Worm (Caenorhabditis elegans) whole organism, L1 larva: Measurements from ENCODE around the gene ceh-91.
A peak's percentile ranks its signal among the peaks of the same experiment; 100 is the strongest.

Experiments used
- C34B4.2 ChIP-seq: sonication (generic microtip); optimal IDR thresholded peaks from 2 replicates; lab custom pipeline; 2017; ENCODE audit warnings: mild to moderate bottlenecking, missing genetic modification characterization, missing compliant biosample characterization
- blmp-1 ChIP-seq: fragments of 150-350 bp; optimal IDR thresholded peaks from 2 replicates; lab custom pipeline; 2014; ENCODE audit warnings: missing biosample characterization, missing genetic modification characterization
- ceh-8 ChIP-seq: fragments of 200-800 bp; sonication (Bioruptor generic); optimal IDR thresholded peaks from 2 replicates; lab custom pipeline; 2018; ENCODE audit warnings: mild to moderate bottlenecking, missing genetic modification characterization, moderate library complexity, missing compliant biosample characterization
- ceh-82 ChIP-seq, 3 experiments: fragments of 150-350 bp in 1 of 3; sonication (generic microtip) in 2 of 3; optimal IDR thresholded peaks; 2 replicates each; lab custom pipeline; 2014 to 2017; ENCODE audit warnings: missing biosample characterization in 3 of 3, missing genetic modification characterization in 3 of 3
- ceh-90 ChIP-seq: sonication (generic microtip); optimal IDR thresholded peaks from 2 replicates; lab custom pipeline; 2016; ENCODE audit warnings: missing genetic modification characterization, missing compliant biosample characterization
- ces-1 ChIP-seq: fragments of 150-350 bp; optimal IDR thresholded peaks from 2 replicates; lab custom pipeline; 2014; ENCODE audit warnings: missing biosample characterization, missing genetic modification reagents, missing genetic modification characterization
- dsc-1 ChIP-seq: sonication (generic microtip); optimal IDR thresholded peaks from 2 replicates; lab custom pipeline; 2016; ENCODE audit warnings: mild to moderate bottlenecking, missing genetic modification characterization, missing compliant biosample characterization
- efl-1 ChIP-seq, 4 experiments: fragments of 150-350 bp; optimal IDR thresholded peaks in 3 of 4; peaks in 1 of 4; 1 replicate in 1 of 4; 2 replicates in 3 of 4; lab custom pipeline; 2014; ENCODE audit warnings: missing biosample characterization in 2 of 4, missing genetic modification characterization in 2 of 4, missing genetic modification reagents in 2 of 4
- egl-13 ChIP-seq: sonication (generic microtip); optimal IDR thresholded peaks from 2 replicates; lab custom pipeline; 2016; ENCODE audit warnings: missing genotype, missing genetic modification reagents, missing genetic modification characterization, missing compliant biosample characterization
- egl-27 ChIP-seq, 2 experiments: fragments of 150-350 bp in 1 of 2; sonication (generic microtip); optimal IDR thresholded peaks; 3 replicates each; lab custom pipeline; 2017 to 2018; ENCODE audit warnings: missing biosample characterization in 2 of 2, missing genetic modification characterization in 2 of 2, missing genetic modification reagents in 2 of 2
- fkh-10 ChIP-seq: sonication (generic microtip); optimal IDR thresholded peaks from 2 replicates; lab custom pipeline; 2017; ENCODE audit warnings: missing biosample characterization, missing genetic modification reagents, missing genetic modification characterization
- fkh-8 ChIP-seq: sonication (generic microtip); optimal IDR thresholded peaks from 2 replicates; lab custom pipeline; 2016; ENCODE audit warnings: mild to moderate bottlenecking, missing genetic modification characterization, missing compliant biosample characterization
- isw-1 ChIP-seq: fragments of 200-800 bp; sonication (Bioruptor generic); IDR thresholded peaks from 2 replicates; pipeline ENCODE4 v1.3.6; 2022; ENCODE audit warnings: missing genetic modification characterization, missing compliant biosample characterization
- lin-14 ChIP-seq: fragments of 200-800 bp; sonication (Bioruptor generic); optimal IDR thresholded peaks from 2 replicates; lab custom pipeline; 2018; ENCODE audit warnings: mild to moderate bottlenecking, missing genetic modification characterization, moderate library complexity, missing compliant biosample characterization
- lin-15B ChIP-seq: fragments of 150-350 bp; sonication (generic microtip); optimal IDR thresholded peaks from 3 replicates; lab custom pipeline; 2014; ENCODE audit warnings: missing biosample characterization, missing genetic modification characterization
- lin-39 ChIP-seq: fragments of 150-350 bp; optimal IDR thresholded peaks from 2 replicates; lab custom pipeline; 2014; ENCODE audit warnings: missing biosample characterization, missing genetic modification reagents, missing genetic modification characterization
- lsy-2 ChIP-seq, 2 experiments: fragments of 150-350 bp; optimal IDR thresholded peaks; 2 replicates each; lab custom pipeline; 2014; ENCODE audit warnings: missing biosample characterization in 2 of 2, missing genetic modification characterization in 2 of 2
- mdl-1 ChIP-seq, 2 experiments: fragments of 150-350 bp; optimal IDR thresholded peaks; 2 replicates each; lab custom pipeline; 2014 to 2017; ENCODE audit warnings: missing biosample characterization in 2 of 2, missing genetic modification characterization in 2 of 2, inconsistent platforms in 1 of 2
- mep-1 ChIP-seq: fragments of 150-350 bp; optimal IDR thresholded peaks from 2 replicates; lab custom pipeline; 2014; ENCODE audit warnings: missing biosample characterization, missing genetic modification characterization
- nhr-12 ChIP-seq: sonication (generic microtip); optimal IDR thresholded peaks from 2 replicates; lab custom pipeline; 2017; ENCODE audit warnings: missing biosample characterization, missing genetic modification characterization
- nhr-20 ChIP-seq: sonication (generic microtip); optimal IDR thresholded peaks from 2 replicates; lab custom pipeline; 2016; ENCODE audit warnings: mild to moderate bottlenecking, missing genetic modification characterization, missing compliant biosample characterization
- nhr-47 ChIP-seq: sonication (generic microtip); optimal IDR thresholded peaks from 2 replicates; lab custom pipeline; 2016; ENCODE audit warnings: mild to moderate bottlenecking, missing genetic modification characterization, moderate library complexity, missing compliant biosample characterization
- nhr-71 ChIP-seq: sonication (generic microtip); optimal IDR thresholded peaks from 2 replicates; lab custom pipeline; 2016; ENCODE audit warnings: mild to moderate bottlenecking, missing genetic modification characterization, moderate library complexity, missing compliant biosample characterization
- nhr-77 ChIP-seq: fragments of 150-350 bp; optimal IDR thresholded peaks from 2 replicates; lab custom pipeline; 2014; ENCODE audit warnings: missing biosample characterization, missing genetic modification characterization
- nhr-85 ChIP-seq: sonication (generic microtip); peaks from one replicate; lab custom pipeline; 2016; ENCODE audit warnings: missing genetic modification characterization, inconsistent platforms, missing compliant biosample characterization
- nhr-90 ChIP-seq: sonication (generic microtip); optimal IDR thresholded peaks from 2 replicates; lab custom pipeline; 2016; ENCODE audit warnings: mild to moderate bottlenecking, missing genetic modification characterization, missing compliant biosample characterization; ENCODE audit not compliant: poor library complexity
- pax-3 ChIP-seq: fragments of 200-800 bp; sonication (Bioruptor generic); optimal IDR thresholded peaks from 2 replicates; lab custom pipeline; 2018; ENCODE audit warnings: mild to moderate bottlenecking, missing genetic modification characterization, moderate library complexity, missing compliant biosample characterization
- rnt-1 ChIP-seq: sonication (generic microtip); optimal IDR thresholded peaks from 2 replicates; lab custom pipeline; 2016; ENCODE audit warnings: mild to moderate bottlenecking, missing genetic modification characterization, moderate library complexity, missing compliant biosample characterization
- snpc-4 ChIP-seq: fragments of 150-350 bp; optimal IDR thresholded peaks from 2 replicates; lab custom pipeline; 2014; ENCODE audit warnings: missing biosample characterization, missing genetic modification characterization
- snu-23 ChIP-seq: sonication (generic microtip); optimal IDR thresholded peaks from 2 replicates; lab custom pipeline; 2016; ENCODE audit warnings: missing genetic modification characterization, missing compliant biosample characterization
- swsn-7 ChIP-seq: sonication (generic microtip); optimal IDR thresholded peaks from 2 replicates; lab custom pipeline; 2016; ENCODE audit warnings: missing genetic modification characterization, missing compliant biosample characterization
- tbx-2 ChIP-seq: sonication (generic microtip); optimal IDR thresholded peaks from 2 replicates; lab custom pipeline; 2016; ENCODE audit warnings: missing genetic modification characterization, missing compliant biosample characterization
- tlp-1 ChIP-seq: fragments of 150-350 bp; optimal IDR thresholded peaks from 2 replicates; lab custom pipeline; 2014; ENCODE audit warnings: missing biosample characterization, missing genetic modification characterization
- unc-30 ChIP-seq: sonication (generic microtip); optimal IDR thresholded peaks from 2 replicates; lab custom pipeline; 2017; ENCODE audit warnings: missing biosample characterization, missing genetic modification characterization
- unc-86 ChIP-seq: sonication (generic microtip); optimal IDR thresholded peaks from 2 replicates; lab custom pipeline; 2016; ENCODE audit warnings: missing genetic modification characterization, missing compliant biosample characterization
- xbp-1 ChIP-seq: sonication (generic microtip); optimal IDR thresholded peaks from 2 replicates; lab custom pipeline; 2016; ENCODE audit warnings: missing genetic modification characterization, missing compliant biosample characterization
- zip-4 ChIP-seq: fragments of 200-800 bp; sonication (Bioruptor generic); optimal IDR thresholded peaks from 2 replicates; lab custom pipeline; 2018; ENCODE audit warnings: mild to moderate bottlenecking, missing genetic modification characterization, moderate library complexity, missing compliant biosample characterization

The ceh-91 gene

ce11 chrIII:11659804-11660203 is 43.3 kb downstream of the ceh-91 start:
- TF ChIP-seq mdl-1 (tag; optimal IDR thresholded peaks at IDR 0.05; lab: Kevin White, UChicago): no peak
- TF ChIP-seq zip-4: no peak
- no peak for TF ChIP-seq unc-30 (tag; lab: Kevin White, UChicago)
- peak; percentile 22 for TF ChIP-seq fkh-8 (tag; lab: Kevin White, UChicago)
- TF ChIP-seq nhr-47 (tag; lab: Kevin White, UChicago): peak; percentile 21
- TF ChIP-seq ceh-90 (tag; lab: Kevin White, UChicago): no peak
- no peak for TF ChIP-seq egl-27 (tag; optimal IDR thresholded peaks at IDR 0.05; lab: Kevin White, UChicago)
- no peak for TF ChIP-seq pax-3
- TF ChIP-seq rnt-1 (tag; lab: Kevin White, UChicago): no peak
- TF ChIP-seq mep-1 (tag; lab: Kevin White, UChicago): no peak
- TF ChIP-seq ceh-8: no peak
- no peak for TF ChIP-seq lin-15B (tag; lab: Kevin White, UChicago)
- TF ChIP-seq nhr-90 (tag; lab: Kevin White, UChicago): no peak
- no peak for TF ChIP-seq lin-39 (tag; lab: Kevin White, UChicago)
- peak; percentile 58 for TF ChIP-seq lin-14 (GFP tag; lab: Kevin White, UChicago)
- TF ChIP-seq xbp-1 (tag; lab: Kevin White, UChicago): no peak
- no peak for TF ChIP-seq ces-1 (GFP tag; lab: Kevin White, UChicago)

ce11 chrIII:11660736-11661135 is 44.2 kb downstream of the ceh-91 start:
- TF ChIP-seq C34B4.2 (tag; lab: Kevin White, UChicago): no peak
- no peak for TF ChIP-seq unc-86 (tag; lab: Kevin White, UChicago)
- TF ChIP-seq dsc-1 (tag; lab: Kevin White, UChicago): peak; percentile 17
- TF ChIP-seq tlp-1 (tag; lab: Kevin White, UChicago): no peak
- TF ChIP-seq ceh-8: no peak
- peak; percentile 20 for TF ChIP-seq fkh-10
- TF ChIP-seq snpc-4: no peak
- TF ChIP-seq mep-1 (tag; lab: Kevin White, UChicago): peak; percentile 22
- TF ChIP-seq swsn-7 (tag; lab: Kevin White, UChicago): no peak
- TF ChIP-seq nhr-77 (tag; lab: Kevin White, UChicago): peak; percentile 29
- TF ChIP-seq ces-1 (GFP tag; lab: Kevin White, UChicago): no peak
- peak; percentile 26 for TF ChIP-seq snu-23 (GFP tag; lab: Kevin White, UChicago)
- TF ChIP-seq efl-1 (optimal IDR thresholded peaks at IDR 0.05; lab: Kevin White, UChicago): peak in 1 of 2 experiments; percentile 2
- no peak for TF ChIP-seq efl-1 (GFP tag; optimal IDR thresholded peaks at IDR 0.05 in 1 of 2; lab: Kevin White, UChicago)
- TF ChIP-seq lin-14 (GFP tag; lab: Kevin White, UChicago): peak; percentile 72
- peak in 1 of 2 experiments; percentile 34 for TF ChIP-seq lsy-2 (tag; optimal IDR thresholded peaks at IDR 0.05; lab: Kevin White, UChicago)
- TF ChIP-seq nhr-20 (tag; lab: Kevin White, UChicago): no peak
- TF ChIP-seq nhr-47 (tag; lab: Kevin White, UChicago): no peak

DNA sequence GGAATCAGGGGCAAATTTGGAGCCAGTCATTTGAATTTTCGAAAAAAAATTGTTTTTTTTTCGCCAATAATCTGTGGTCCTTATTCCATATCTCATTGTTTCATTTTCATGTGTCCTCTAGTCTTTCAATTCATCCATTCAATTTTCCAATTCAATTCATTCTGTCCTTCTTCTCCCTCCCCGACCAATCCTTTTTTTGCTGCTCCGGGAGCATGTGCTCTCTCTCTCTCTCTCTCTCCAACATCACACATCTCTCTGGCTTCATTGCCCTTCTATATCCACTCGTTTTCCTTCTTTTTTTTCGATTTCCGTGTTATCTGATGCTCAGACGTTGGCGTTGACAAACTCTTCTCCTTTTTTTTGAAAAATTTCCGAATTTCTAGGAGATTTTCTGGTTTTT is 46.9 kb downstream of the ceh-91 start:
- TF ChIP-seq pax-3: no peak
- peak; percentile 30 for TF ChIP-seq nhr-47 (tag; lab: Kevin White, UChicago)
- TF ChIP-seq lin-14 (GFP tag; lab: Kevin White, UChicago): peak; percentile 79
- TF ChIP-seq unc-30 (tag; lab: Kevin White, UChicago): no peak
- peak; percentile 29 for TF ChIP-seq snu-23 (GFP tag; lab: Kevin White, UChicago)
- peak in 1 of 2 experiments; percentile 9 for TF ChIP-seq lsy-2 (tag; optimal IDR thresholded peaks at IDR 0.05; lab: Kevin White, UChicago)
- TF ChIP-seq ceh-90 (tag; lab: Kevin White, UChicago): no peak
- peak; percentile 22 for TF ChIP-seq swsn-7 (tag; lab: Kevin White, UChicago)
- peak; percentile 3 for TF ChIP-seq egl-13 (tag; lab: Kevin White, UChicago)
- TF ChIP-seq nhr-71: peak; percentile 42
- TF ChIP-seq fkh-10: peak; percentile 51
- no peak for TF ChIP-seq rnt-1 (tag; lab: Kevin White, UChicago)
- TF ChIP-seq ceh-82 (tag; optimal IDR thresholded peaks at IDR 0.05; lab: Kevin White, UChicago): peak in 1 of 3 experiments; percentile 32
- peak; percentile 37 for TF ChIP-seq fkh-8 (tag; lab: Kevin White, UChicago)
- peak; percentile 34 for TF ChIP-seq tbx-2

ce11 chrIII:11666819-11667218 is 50.3 kb downstream of the ceh-91 start:
- TF ChIP-seq snu-23 (GFP tag; lab: Kevin White, UChicago) (peak; percentile 7), isw-1 (GFP tag; lab: Robert Waterston, UW) (no peak), mep-1 (tag; lab: Kevin White, UChicago) (peak; percentile 4), nhr-85 (tag; lab: Kevin White, UChicago) (peak; percentile 47), blmp-1 (tag; lab: Kevin White, UChicago) (peak; percentile 97), nhr-12 (no peak), lin-14 (GFP tag; lab: Kevin White, UChicago) (peak; percentile 47)
- TF ChIP-seq, all 84 proteins: peak for 5
